Worm (Caenorhabditis elegans) whole organism, mixed stage, embryonic: ENCODE results near the gene phf-15.

Experiments used
- M03D4.4 ChIP-seq: sonication (generic microtip); optimal IDR thresholded peaks from 2 replicates; lab custom pipeline; 2017; ENCODE audit warnings: mild to moderate bottlenecking, missing genetic modification characterization, missing compliant biosample characterization
- blmp-1 ChIP-seq: fragments of 150-350 bp; optimal IDR thresholded peaks from 2 replicates; lab custom pipeline; 2014; ENCODE audit warnings: missing biosample characterization, missing genetic modification characterization
- ceh-39 ChIP-seq: fragments of 150-350 bp; optimal IDR thresholded peaks from 2 replicates; lab custom pipeline; 2014; ENCODE audit warnings: missing biosample characterization, missing genetic modification characterization
- ceh-43 ChIP-seq: fragments of 200-800 bp; sonication (Bioruptor generic); optimal IDR thresholded peaks from 2 replicates; lab custom pipeline; 2018; ENCODE audit warnings: mild to moderate bottlenecking, missing genetic modification characterization, moderate library complexity, missing compliant biosample characterization
- ceh-83 ChIP-seq: fragments of 200-800 bp; sonication (Bioruptor generic); optimal IDR thresholded peaks from 2 replicates; lab custom pipeline; 2018; ENCODE audit warnings: mild to moderate bottlenecking, missing genetic modification characterization, missing compliant biosample characterization
- ces-1 ChIP-seq: fragments of 150-350 bp; optimal IDR thresholded peaks from 2 replicates; lab custom pipeline; 2014; ENCODE audit warnings: missing biosample characterization, missing genetic modification reagents, missing genetic modification characterization
- cnd-1 ChIP-seq: fragments of 200-800 bp; sonication (Bioruptor generic); optimal IDR thresholded peaks from 2 replicates; lab custom pipeline; 2018; ENCODE audit warnings: mild to moderate bottlenecking, missing genetic modification characterization, missing compliant biosample characterization
- drap-1 ChIP-seq: fragments of 200-800 bp; sonication (Bioruptor generic); optimal IDR thresholded peaks from 3 replicates; lab custom pipeline; 2018; ENCODE audit warnings: mild to moderate bottlenecking, missing genetic modification characterization, missing compliant biosample characterization
- elt-1 ChIP-seq: sonication (generic microtip); optimal IDR thresholded peaks from 2 replicates; lab custom pipeline; 2017; ENCODE audit warnings: missing genetic modification characterization, mild to moderate bottlenecking, missing compliant biosample characterization, antibody characterized with exemption, moderate library complexity, borderline replicate concordance; ENCODE audit not compliant: insufficient read depth
- elt-3 ChIP-seq: fragments of 150-350 bp; optimal IDR thresholded peaks from 2 replicates; lab custom pipeline; 2014; ENCODE audit warnings: missing biosample characterization, missing genetic modification characterization
- flh-1 ChIP-seq: fragments of 200-800 bp; sonication (Bioruptor generic); optimal IDR thresholded peaks from 2 replicates; lab custom pipeline; 2018; ENCODE audit warnings: mild to moderate bottlenecking, missing genetic modification characterization, moderate library complexity, missing compliant biosample characterization
- ham-2 ChIP-seq: fragments of 200-800 bp; sonication (Bioruptor generic); optimal IDR thresholded peaks from 2 replicates; lab custom pipeline; 2018; ENCODE audit warnings: mild to moderate bottlenecking, missing genetic modification characterization, missing compliant biosample characterization
- hlh-1 ChIP-seq: fragments of 150-350 bp; optimal IDR thresholded peaks from 2 replicates; lab custom pipeline; 2014; ENCODE audit warnings: missing biosample characterization, missing genetic modification reagents, missing genetic modification characterization
- lin-13 ChIP-seq: fragments of 150-350 bp; optimal IDR thresholded peaks from 2 replicates; lab custom pipeline; 2014; ENCODE audit warnings: missing biosample characterization, missing genetic modification characterization
- lin-32 ChIP-seq: fragments of 200-800 bp; sonication (Bioruptor generic); optimal IDR thresholded peaks from 2 replicates; lab custom pipeline; 2018; ENCODE audit warnings: mild to moderate bottlenecking, missing genetic modification characterization, missing compliant biosample characterization
- lsy-2 ChIP-seq: fragments of 150-350 bp; optimal IDR thresholded peaks from 2 replicates; lab custom pipeline; 2014; ENCODE audit warnings: missing biosample characterization, missing genetic modification characterization
- mab-5 ChIP-seq: fragments of 150-350 bp; optimal IDR thresholded peaks from 2 replicates; lab custom pipeline; 2014; ENCODE audit warnings: missing biosample characterization, missing genetic modification characterization
- nhr-2 ChIP-seq: fragments of 150-350 bp; optimal IDR thresholded peaks from 2 replicates; lab custom pipeline; 2014; ENCODE audit warnings: missing biosample characterization, missing genetic modification characterization
- nhr-28 ChIP-seq: fragments of 150-350 bp; optimal IDR thresholded peaks from 2 replicates; lab custom pipeline; 2014; ENCODE audit warnings: missing biosample characterization, missing genetic modification characterization
- nhr-76 ChIP-seq: sonication (generic microtip); optimal IDR thresholded peaks from 2 replicates; lab custom pipeline; 2017; ENCODE audit warnings: missing biosample characterization, missing genetic modification characterization
- pha-4 ChIP-seq: fragments of 150-350 bp; optimal IDR thresholded peaks from 2 replicates; lab custom pipeline; 2018; ENCODE audit warnings: missing biosample characterization, missing genetic modification reagents, missing genetic modification characterization
- sem-2 ChIP-seq: fragments of 200-800 bp; sonication (Bioruptor generic); optimal IDR thresholded peaks from 2 replicates; lab custom pipeline; 2018; ENCODE audit warnings: mild to moderate bottlenecking, missing genetic modification characterization, missing compliant biosample characterization
- snpc-4 ChIP-seq: fragments of 150-350 bp; optimal IDR thresholded peaks from 2 replicates; lab custom pipeline; 2014; ENCODE audit warnings: missing biosample characterization, missing genetic modification characterization
- sptf-1 ChIP-seq: sonication (generic microtip); optimal IDR thresholded peaks from 2 replicates; lab custom pipeline; 2017; ENCODE audit warnings: mild to moderate bottlenecking, missing genetic modification characterization, moderate library complexity, missing compliant biosample characterization
- tbx-8 ChIP-seq: fragments of 200-800 bp; sonication (Bioruptor generic); optimal IDR thresholded peaks from 2 replicates; lab custom pipeline; 2018; ENCODE audit warnings: mild to moderate bottlenecking, missing genetic modification characterization, moderate library complexity, missing compliant biosample characterization
- unc-120 ChIP-seq: sonication (generic microtip); optimal IDR thresholded peaks from 2 replicates; lab custom pipeline; 2017; ENCODE audit warnings: missing genetic modification characterization, missing compliant biosample characterization; ENCODE audit not compliant: poor library complexity, severe bottlenecking
- unc-39 ChIP-seq: fragments of 150-350 bp; optimal IDR thresholded peaks from 2 replicates; lab custom pipeline; 2014; ENCODE audit warnings: missing biosample characterization, missing genetic modification characterization
- unc-62 ChIP-seq: fragments of 150-350 bp; optimal IDR thresholded peaks from 2 replicates; lab custom pipeline; 2014; ENCODE audit warnings: missing biosample characterization, missing genetic modification reagents, missing genetic modification characterization
- ztf-11 ChIP-seq: fragments of 150-350 bp; optimal IDR thresholded peaks from 2 replicates; lab custom pipeline; 2014; ENCODE audit warnings: missing biosample characterization, missing genetic modification characterization

phf-15 gene

ce11 chrIII:3355791-3356190, 33.1 kb downstream of the phf-15 start:
- TF ChIP-seq nhr-28 (tag; lab: Kevin White, UChicago): no peak
- TF ChIP-seq elt-3: peak; percentile 61
- TF ChIP-seq snpc-4 (tag; lab: Kevin White, UChicago): no peak
- no peak for TF ChIP-seq nhr-76

DNA sequence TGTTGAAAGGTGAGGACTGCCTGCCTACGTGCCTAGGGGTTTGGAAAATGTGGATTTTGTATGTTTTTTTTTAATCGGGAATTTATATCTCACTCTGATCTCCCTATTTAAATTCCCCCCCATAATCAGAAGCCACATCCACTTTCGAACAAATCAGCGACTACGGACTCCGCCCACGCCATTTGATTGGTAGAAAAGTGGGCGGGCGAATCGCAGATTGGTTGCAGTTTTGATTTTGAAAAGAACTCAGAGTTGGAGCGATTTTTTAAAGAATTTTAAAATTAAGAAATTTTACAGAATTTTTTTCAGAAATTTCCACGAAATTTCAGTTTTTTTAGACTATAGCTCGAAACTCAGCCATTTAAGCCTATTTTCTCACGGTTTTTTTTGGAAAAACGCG, 37.4 kb downstream of the phf-15 start:
- TF ChIP-seq pha-4 (tag; lab: Kevin White, UChicago): no peak
- TF ChIP-seq hlh-1 (tag; lab: Kevin White, UChicago): no peak
- no peak for TF ChIP-seq blmp-1 (tag; lab: Kevin White, UChicago)
- TF ChIP-seq unc-39: no peak
- TF ChIP-seq ztf-11 (tag; lab: Kevin White, UChicago): no peak
- no peak for TF ChIP-seq ceh-83 (GFP tag; lab: Kevin White, UChicago)
- no peak for TF ChIP-seq flh-1
- TF ChIP-seq lin-32: no peak
- no peak for TF ChIP-seq cnd-1
- no peak for TF ChIP-seq elt-1 (tag; lab: Kevin White, UChicago)
- no peak for TF ChIP-seq ces-1 (GFP tag; lab: Kevin White, UChicago)
- TF ChIP-seq ceh-39 (tag; lab: Kevin White, UChicago): no peak

- TF ChIP-seq mab-5 (tag; lab: Kevin White, UChicago) (no peak), lin-13 (tag; lab: Kevin White, UChicago) (no peak), ztf-11 (tag; lab: Kevin White, UChicago) (no peak), pha-4 (tag; lab: Kevin White, UChicago) (no peak), nhr-2 (no peak), sptf-1 (tag; lab: Kevin White, UChicago) (no peak), unc-39 (no peak), elt-1 (tag; lab: Kevin White, UChicago) (no peak), M03D4.4 (tag; lab: Kevin White, UChicago) (no peak), ceh-43 (GFP tag; lab: Kevin White, UChicago) (no peak), blmp-1 (tag; lab: Kevin White, UChicago) (no peak), cnd-1 (no peak), ham-2 (GFP tag; lab: Kevin White, UChicago) (no peak)
Measured at ce11 chrIII:3367772-3368171, 45.1 kb downstream of the phf-15 start.

DNA sequence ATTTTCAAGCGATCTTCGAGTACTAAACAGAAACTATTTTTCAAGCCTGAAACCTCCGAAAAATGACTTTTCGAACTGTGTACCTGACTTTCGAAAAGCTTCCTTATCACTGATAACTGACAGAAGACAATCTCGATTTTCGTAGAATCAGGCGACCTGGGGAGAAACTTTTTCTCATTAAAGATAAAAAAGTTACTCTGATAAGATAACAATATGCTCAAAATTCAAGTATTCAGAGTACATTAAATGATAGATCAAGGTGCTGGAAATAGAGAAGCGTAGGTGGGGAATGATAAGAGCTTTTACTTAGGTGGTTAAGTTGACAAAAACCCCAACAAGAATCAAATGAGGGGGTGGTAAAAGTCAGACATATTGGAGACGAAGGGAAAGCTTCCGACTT, 47.4 kb downstream of the phf-15 start, which contains the start of gene prk-2:
Gene prk-2 (minus strand): TSS at position 156 of the 400 bp plus-strand sequence.
- TF ChIP-seq sem-2 (GFP tag; lab: Kevin White, UChicago) (no peak), nhr-28 (tag; lab: Kevin White, UChicago) (no peak), unc-120 (no peak), unc-62 (GFP tag; lab: Kevin White, UChicago) (no peak), pha-4 (tag; lab: Kevin White, UChicago) (no peak), lin-13 (tag; lab: Kevin White, UChicago) (no peak), unc-39 (no peak), ceh-83 (GFP tag; lab: Kevin White, UChicago) (no peak), tbx-8 (GFP tag; lab: Kevin White, UChicago) (no peak), ceh-39 (tag; lab: Kevin White, UChicago) (no peak), drap-1 (no peak)

- TF ChIP-seq nhr-2 (no peak), ztf-11 (tag; lab: Kevin White, UChicago) (no peak), ham-2 (GFP tag; lab: Kevin White, UChicago) (no peak), flh-1 (no peak), ceh-83 (GFP tag; lab: Kevin White, UChicago) (no peak), elt-3 (no peak), cnd-1 (no peak), lsy-2 (tag; lab: Kevin White, UChicago) (no peak), drap-1 (no peak), ceh-39 (tag; lab: Kevin White, UChicago) (no peak), ces-1 (GFP tag; lab: Kevin White, UChicago) (no peak), unc-39 (no peak), lin-13 (tag; lab: Kevin White, UChicago) (no peak)
Measured at ce11 chrIII:3370770-3371169, 48.1 kb downstream of the phf-15 start.

DNA sequence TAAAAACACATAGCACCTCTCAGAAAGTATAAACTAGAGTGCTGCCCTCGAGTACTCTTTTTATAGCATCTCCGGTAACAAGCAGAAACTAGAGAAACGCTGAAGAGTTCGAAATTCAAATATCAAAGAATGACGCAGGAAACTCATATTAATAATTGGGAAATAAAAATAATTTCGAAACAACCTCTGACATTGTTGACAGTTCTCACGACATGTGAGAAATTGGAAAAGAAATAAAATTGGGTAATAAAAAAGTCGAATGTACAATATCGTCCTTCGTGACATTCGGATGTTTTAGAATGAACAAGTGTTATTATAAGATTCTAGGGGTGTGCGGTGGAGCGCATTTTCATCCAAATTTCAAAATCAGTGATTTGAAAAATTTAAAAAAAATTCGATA, 49.6 kb downstream of the phf-15 start:
- TF ChIP-seq nhr-28 (tag; lab: Kevin White, UChicago) (no peak), lsy-2 (tag; lab: Kevin White, UChicago) (no peak), unc-39 (no peak), hlh-1 (tag; lab: Kevin White, UChicago) (no peak), unc-62 (GFP tag; lab: Kevin White, UChicago) (no peak), blmp-1 (tag; lab: Kevin White, UChicago) (no peak), ceh-43 (GFP tag; lab: Kevin White, UChicago) (no peak)
- TF ChIP-seq, all 35 proteins: peak for 0
